Fruit fly (Drosophila melanogaster): ENCODE data around the gene Alp11.

Alp11 gene

dm6 chrX:15618953-15619630, 31.6 kb downstream of the Alp11 start (continued):
- peak; percentile 82 for TF ChIP-seq CG10979 (tag; optimal IDR thresholded peaks at IDR 0.05)
- peak; percentile 72 for TF ChIP-seq CG4707 (GFP tag; optimal IDR thresholded peaks at IDR 0.05)
- peak; percentile 86 for TF ChIP-seq row (GFP tag; IDR thresholded peaks at IDR 0.05)
- peak; percentile 85 for TF ChIP-seq CG4424 (GFP tag; optimal IDR thresholded peaks at IDR 0.05)
- no peak for TF ChIP-seq CG34376 (GFP tag; optimal IDR thresholded peaks at IDR 0.05)
- TF ChIP-seq pho (GFP tag; optimal IDR thresholded peaks at IDR 0.05), result peak; percentile 57
- TF ChIP-seq mirr (GFP tag; optimal IDR thresholded peaks at IDR 0.05), result no peak
- TF ChIP-seq Fer1 (GFP tag; optimal IDR thresholded peaks at IDR 0.05), result peak; percentile 78
- TF ChIP-seq E2f1 (GFP tag; IDR thresholded peaks at IDR 0.05), result peak; percentile 74
- peak; percentile 72 for TF ChIP-seq CG14014 (GFP tag; IDR thresholded peaks at IDR 0.05)
- peak; percentile 87 for TF ChIP-seq Six4 (GFP tag; optimal IDR thresholded peaks at IDR 0.05)
- no peak for TF ChIP-seq gcm2 (GFP tag; optimal IDR thresholded peaks at IDR 0.05)
- peak; percentile 43 for TF ChIP-seq CG15514 (GFP tag; optimal IDR thresholded peaks at IDR 0.05)
- peak; percentile 53 for TF ChIP-seq CG4617 (GFP tag; optimal IDR thresholded peaks at IDR 0.05; ENCODE audit: borderline replicate concordance)
- TF ChIP-seq Ets97D (GFP tag; optimal IDR thresholded peaks at IDR 0.05), result peak; percentile 19
- TF ChIP-seq Hmr (GFP tag; optimal IDR thresholded peaks at IDR 0.05), result peak; percentile 66
- TF ChIP-seq abd-A (tag; optimal IDR thresholded peaks at IDR 0.05), result peak; percentile 0
- no peak for TF ChIP-seq pros (GFP tag; optimal IDR thresholded peaks at IDR 0.05)
- peak; percentile 71 for TF ChIP-seq caup (GFP tag; optimal IDR thresholded peaks at IDR 0.05; ENCODE audit: severe bottlenecking)
- peak; percentile 52 for TF ChIP-seq CG4404 (GFP tag; IDR thresholded peaks at IDR 0.05)
- TF ChIP-seq CG9797 (GFP tag; optimal IDR thresholded peaks at IDR 0.05), result no peak
- TF ChIP-seq Ada2b (GFP tag; IDR thresholded peaks at IDR 0.05), result peak; percentile 74
- no peak for TF ChIP-seq CG8765 (GFP tag; IDR thresholded peaks at IDR 0.05)
- no peak for TF ChIP-seq rib (GFP tag; IDR thresholded peaks at IDR 0.05)
- TF ChIP-seq odd (GFP tag; optimal IDR thresholded peaks at IDR 0.05), result peak; percentile 56
- peak; percentile 82 for TF ChIP-seq CG13424 (tag; optimal IDR thresholded peaks at IDR 0.05)
- peak; percentile 86 for TF ChIP-seq Sox102F (GFP tag; optimal IDR thresholded peaks at IDR 0.05)
- no peak for TF ChIP-seq amos (GFP tag; IDR thresholded peaks at IDR 0.05; ENCODE audit: partially characterized antibody)
- TF ChIP-seq ewg (GFP tag; optimal IDR thresholded peaks at IDR 0.05), result peak; percentile 77
- TF ChIP-seq Rx (GFP tag; IDR thresholded peaks at IDR 0.05), result peak; percentile 76
- TF ChIP-seq dmrt11E (tag; optimal IDR thresholded peaks at IDR 0.05), result peak; percentile 74
- TF ChIP-seq ac (GFP tag; optimal IDR thresholded peaks at IDR 0.05), result no peak
- TF ChIP-seq NFAT (GFP tag; IDR thresholded peaks at IDR 0.05), result peak; percentile 59; the same call in 1 of the 2 replicates
- no peak for TF ChIP-seq CG15479 (GFP tag; optimal IDR thresholded peaks at IDR 0.05)
- TF ChIP-seq Xrp1 (GFP tag; IDR thresholded peaks at IDR 0.05), result peak; percentile 81
- peak; percentile 63 for TF ChIP-seq CG18764 (GFP tag; optimal IDR thresholded peaks at IDR 0.05)
- peak; percentile 73 for TF ChIP-seq CG18619 (GFP tag; optimal IDR thresholded peaks at IDR 0.05)
- TF ChIP-seq lbe (GFP tag; optimal IDR thresholded peaks at IDR 0.05), result no peak
- TF ChIP-seq CG6854 (GFP tag; optimal IDR thresholded peaks at IDR 0.05), result peak; percentile 21
- no peak for TF ChIP-seq tll (GFP tag; optimal IDR thresholded peaks at IDR 0.05)
- no peak for TF ChIP-seq Tbp (GFP tag; optimal IDR thresholded peaks at IDR 0.05)
- no peak for TF ChIP-seq Hr39 (optimal IDR thresholded peaks at IDR 0.05)
- peak; percentile 71 for TF ChIP-seq Atf6 (GFP tag; IDR thresholded peaks at IDR 0.05)
- TF ChIP-seq CG8924 (tag; optimal IDR thresholded peaks at IDR 0.05), result peak; percentile 79
- TF ChIP-seq CG10959 (GFP tag; IDR thresholded peaks at IDR 0.05), result peak; percentile 59; the same call in 1 of the 2 replicates
- peak; percentile 87 for TF ChIP-seq CG17359 (tag; optimal IDR thresholded peaks at IDR 0.05)
- peak; percentile 82 for TF ChIP-seq sob (GFP tag; IDR thresholded peaks at IDR 0.05)
- no peak for TF ChIP-seq ab (GFP tag; optimal IDR thresholded peaks at IDR 0.05)
- no peak for TF ChIP-seq tna (GFP tag; IDR thresholded peaks at IDR 0.05; ENCODE audit: partially characterized antibody)
- peak; percentile 37 for TF ChIP-seq CG3065 (GFP tag; optimal IDR thresholded peaks at IDR 0.05)

All from whole organism, embryonic.